Worm (Caenorhabditis elegans): Measurements from ENCODE around the gene sri-4.

The sri-4 gene

ce11 chrV:719731-720130 lies 28.4 kb upstream of the sri-4 start, which contains the start of gene srbc-40:
Gene srbc-40, minus strand, starts transcription at chrV:719831.
- no peak for TF ChIP-seq lsy-2 (tag; optimal IDR thresholded peaks at IDR 0.05)
- no peak for TF ChIP-seq ama-1 (optimal IDR thresholded peaks at IDR 0.05)
- no peak for TF ChIP-seq ceh-88 (GFP tag; IDR thresholded peaks at IDR 0.05)
- no peak for TF ChIP-seq snpc-4 (tag; optimal IDR thresholded peaks at IDR 0.05)
- TF ChIP-seq nhr-12 (tag; optimal IDR thresholded peaks at IDR 0.05): no peak
- no peak for TF ChIP-seq jun-1 (tag; optimal IDR thresholded peaks at IDR 0.05)
- TF ChIP-seq C34B4.2 (tag; optimal IDR thresholded peaks at IDR 0.05): no peak
- TF ChIP-seq nhr-20 (tag; optimal IDR thresholded peaks at IDR 0.05): no peak
- TF ChIP-seq ztf-4 (tag; optimal IDR thresholded peaks at IDR 0.05): no peak
- no peak for TF ChIP-seq unc-62 (GFP tag; optimal IDR thresholded peaks at IDR 0.05)
- TF ChIP-seq dsc-1 (tag; optimal IDR thresholded peaks at IDR 0.05): no peak
- TF ChIP-seq snu-23 (GFP tag; optimal IDR thresholded peaks at IDR 0.05): no peak
- no peak for TF ChIP-seq mdl-1 (tag; optimal IDR thresholded peaks at IDR 0.05)
- no peak for TF ChIP-seq ceh-90 (tag; optimal IDR thresholded peaks at IDR 0.05)
- TF ChIP-seq pag-3 (tag; optimal IDR thresholded peaks at IDR 0.05; ENCODE audit: borderline replicate concordance, insufficient read depth): no peak
- TF ChIP-seq lir-3 (tag; optimal IDR thresholded peaks at IDR 0.05; ENCODE audit: poor library complexity): no peak
- TF ChIP-seq C16A3.4 (tag; optimal IDR thresholded peaks at IDR 0.05): no peak
- TF ChIP-seq unc-98 (GFP tag; IDR thresholded peaks at IDR 0.05): no peak
- TF ChIP-seq Y116A8C.19 (tag; optimal IDR thresholded peaks at IDR 0.05; ENCODE audit: borderline replicate concordance): no peak

ce11 chrV:722889-723288 lies 25.3 kb upstream of the sri-4 start:
- TF ChIP-seq isw-1 (GFP tag; IDR thresholded peaks at IDR 0.05) (no peak), rnt-1 (tag; optimal IDR thresholded peaks at IDR 0.05) (no peak), ceh-63 (GFP tag; optimal IDR thresholded peaks at IDR 0.05) (no peak), xbp-1 (tag; optimal IDR thresholded peaks at IDR 0.05) (no peak), nhr-20 (tag; optimal IDR thresholded peaks at IDR 0.05) (no peak), unc-62 (GFP tag; optimal IDR thresholded peaks at IDR 0.05) (no peak), unc-98 (GFP tag; IDR thresholded peaks at IDR 0.05) (no peak), sptf-1 (tag; optimal IDR thresholded peaks at IDR 0.05) (no peak), nhr-90 (tag; optimal IDR thresholded peaks at IDR 0.05; ENCODE audit: poor library complexity) (no peak)

- TF ChIP-seq nhr-20 (tag; optimal IDR thresholded peaks at IDR 0.05) (peak; percentile 51), unc-30 (tag; optimal IDR thresholded peaks at IDR 0.05) (no peak), pax-3 (tag; optimal IDR thresholded peaks at IDR 0.05) (no peak), hpl-2 (GFP tag; optimal IDR thresholded peaks at IDR 0.05) (peak; percentile 75), nhr-76 (tag; optimal IDR thresholded peaks at IDR 0.05) (no peak), pqm-1 (tag; optimal IDR thresholded peaks at IDR 0.05) (no peak), F16B12.6 (tag; optimal IDR thresholded peaks at IDR 0.05) (no peak), lin-35 (GFP tag; optimal IDR thresholded peaks at IDR 0.05) (peak in 1 of 2 experiments; percentile 85), Y116A8C.19 (tag; optimal IDR thresholded peaks at IDR 0.05; ENCODE audit: borderline replicate concordance) (no peak), nhr-85 (tag) (no peak), nhr-28 (tag; optimal IDR thresholded peaks at IDR 0.05) (no peak), mab-9 (GFP tag; IDR thresholded peaks at IDR 0.05) (no peak), unc-98 (GFP tag; IDR thresholded peaks at IDR 0.05) (no peak), snpc-4 (tag; optimal IDR thresholded peaks at IDR 0.05) (no peak), fkh-10 (GFP tag; optimal IDR thresholded peaks at IDR 0.05) (no peak), unc-130 (tag; optimal IDR thresholded peaks at IDR 0.05) (no peak), swsn-7 (tag; optimal IDR thresholded peaks at IDR 0.05) (peak; percentile 7), lin-15B (tag; optimal IDR thresholded peaks at IDR 0.05) (no peak), aly-2 (tag; optimal IDR thresholded peaks at IDR 0.05) (peak; percentile 100), ztf-4 (tag; optimal IDR thresholded peaks at IDR 0.05) (peak; percentile 85), alr-1 (tag; optimal IDR thresholded peaks at IDR 0.05; ENCODE audit: borderline replicate concordance) (no peak), efl-3 (GFP tag; optimal IDR thresholded peaks at IDR 0.05) (no peak), nhr-19 (GFP tag; conservative IDR thresholded peaks at IDR 0.05) (peak; percentile 70), ces-1 (GFP tag; optimal IDR thresholded peaks at IDR 0.05) (no peak), efl-1 (optimal IDR thresholded peaks at IDR 0.05) (peak; percentile 37 to 38), efl-1 (GFP tag; optimal IDR thresholded peaks at IDR 0.05 in 1 of 2) (peak in 1 of 2 experiments; percentile 95), ztf-11 (tag; optimal IDR thresholded peaks at IDR 0.05) (peak in 1 of 2 experiments; percentile 5), ama-1 (optimal IDR thresholded peaks at IDR 0.05) (peak; percentile 89), jun-1 (tag; optimal IDR thresholded peaks at IDR 0.05) (peak; percentile 48), mdl-1 (tag; optimal IDR thresholded peaks at IDR 0.05) (no peak), ceh-8 (GFP tag; optimal IDR thresholded peaks at IDR 0.05) (no peak), dpl-1 (GFP tag; optimal IDR thresholded peaks at IDR 0.05) (no peak), mep-1 (tag; optimal IDR thresholded peaks at IDR 0.05) (no peak)
Measured at ce11 chrV:723895-724352, 24.2 kb upstream of the sri-4 start, which contains the start of gene fbxb-72. Gene fbxb-72, minus strand, starts transcription at chrV:723952.
